Fruit fly (Drosophila melanogaster) whole organism, embryonic: ENCODE results near the gene Rpn1.

Source experiments
- Atf6 ChIP-seq: fragments of 200-800 bp; sonication (Bioruptor generic); IDR thresholded peaks from 2 replicates; pipeline ENCODE4 v1.3.6; 2022; ENCODE audit warnings: missing biosample characterization, missing genetic modification characterization
- Blimp-1 ChIP-seq: fragments of 200-800 bp; sonication (Bioruptor generic); optimal IDR thresholded peaks from 3 replicates; lab custom pipeline; 2018; ENCODE audit warnings: missing biosample characterization, missing genetic modification characterization, mild to moderate bottlenecking, moderate library complexity, missing genetic modification reagents
- CG10366 ChIP-seq: fragments of 200-800 bp; sonication (Bioruptor generic); IDR thresholded peaks from 2 replicates; pipeline ENCODE4 v1.3.6; 2022; ENCODE audit warnings: missing biosample characterization, missing genetic modification characterization
- CG10543 ChIP-seq: fragments of 200-800 bp; sonication (Bioruptor generic); optimal IDR thresholded peaks from 3 replicates; lab custom pipeline; 2017; ENCODE audit warnings: missing biosample characterization, mild to moderate bottlenecking, missing genetic modification characterization, moderate library complexity
- CG11560 ChIP-seq: fragments of 200-800 bp; sonication (Bioruptor generic); IDR thresholded peaks from 3 replicates; pipeline ENCODE4 v1.3.6; 2022; ENCODE audit warnings: missing biosample characterization, missing genetic modification characterization
- CG12659 ChIP-seq: fragments of 200-800 bp; sonication (Bioruptor generic); optimal IDR thresholded peaks from 3 replicates; lab custom pipeline; 2017; ENCODE audit warnings: mild to moderate bottlenecking, missing biosample characterization, missing genetic modification reagents, missing genetic modification characterization
- CG15514 ChIP-seq: fragments of 200-800 bp; sonication (Bioruptor generic); optimal IDR thresholded peaks from 3 replicates; lab custom pipeline; 2017; ENCODE audit warnings: missing biosample characterization, missing genetic modification characterization, mild to moderate bottlenecking, moderate library complexity, missing genetic modification reagents
- CG16863 ChIP-seq: fragments of 200-800 bp; sonication (Bioruptor generic); optimal IDR thresholded peaks from 3 replicates; lab custom pipeline; 2016; ENCODE audit warnings: missing biosample characterization, missing genetic modification characterization
- CG17612 ChIP-seq: fragments of 200-800 bp; sonication (Bioruptor generic); IDR thresholded peaks from 2 replicates; pipeline ENCODE4 v1.3.6; 2022; ENCODE audit warnings: missing biosample characterization, missing genetic modification characterization
- CG1792 ChIP-seq: fragments of 200-800 bp; sonication (Bioruptor generic); optimal IDR thresholded peaks from 2 replicates; lab custom pipeline; 2016; ENCODE audit warnings: missing biosample characterization, missing genetic modification characterization
- CG18599 ChIP-seq: fragments of 200-800 bp; sonication (Bioruptor generic); optimal IDR thresholded peaks from 3 replicates; lab custom pipeline; 2017; ENCODE audit warnings: missing biosample characterization, missing genetic modification characterization, mild to moderate bottlenecking, moderate library complexity, missing genetic modification reagents
- CG2116 ChIP-seq: fragments of 200-800 bp; sonication (Bioruptor generic); optimal IDR thresholded peaks from 3 replicates; lab custom pipeline; 2018; ENCODE audit warnings: missing biosample characterization, mild to moderate bottlenecking, missing genetic modification characterization
- CG30403 ChIP-seq: fragments of 200-800 bp; sonication (Bioruptor generic); optimal IDR thresholded peaks from 3 replicates; lab custom pipeline; 2016; ENCODE audit warnings: missing biosample characterization, missing genetic modification characterization
- CG30431 ChIP-seq: fragments of 200-800 bp; sonication (Bioruptor generic); optimal IDR thresholded peaks from 2 replicates; lab custom pipeline; 2017; ENCODE audit warnings: missing biosample characterization, missing genetic modification characterization
- CG3163 ChIP-seq: fragments of 200-800 bp; sonication (Bioruptor generic); optimal IDR thresholded peaks from 3 replicates; lab custom pipeline; 2016; ENCODE audit warnings: missing biosample characterization, missing genetic modification characterization
- CG7271 ChIP-seq: fragments of 200-800 bp; sonication (Bioruptor generic); optimal IDR thresholded peaks from 2 replicates; lab custom pipeline; 2018; ENCODE audit warnings: missing biosample characterization, mild to moderate bottlenecking, missing genetic modification characterization, moderate library complexity
- CG7556 ChIP-seq: fragments of 200-800 bp; sonication (Bioruptor generic); optimal IDR thresholded peaks from 2 replicates; lab custom pipeline; 2017; ENCODE audit warnings: missing biosample characterization, mild to moderate bottlenecking, missing genetic modification characterization
- CG8359 ChIP-seq: fragments of 200-800 bp; sonication (Bioruptor generic); optimal IDR thresholded peaks from 2 replicates; lab custom pipeline; 2017; ENCODE audit warnings: missing biosample characterization, mild to moderate bottlenecking, missing genetic modification characterization, borderline replicate concordance
- CG8924 ChIP-seq: fragments of 200-800 bp; optimal IDR thresholded peaks from 3 replicates; lab custom pipeline; 2019; ENCODE audit warnings: missing biosample characterization, mild to moderate bottlenecking, missing genetic modification characterization, moderate library complexity
- Camta ChIP-seq: fragments of 200-800 bp; sonication (Bioruptor generic); optimal IDR thresholded peaks from 2 replicates; lab custom pipeline; 2016; ENCODE audit warnings: missing biosample characterization, missing genetic modification characterization
- Chrac-16 ChIP-seq: fragments of 200-800 bp; sonication (Bioruptor generic); optimal IDR thresholded peaks from 3 replicates; lab custom pipeline; 2016; ENCODE audit warnings: missing biosample characterization, missing genetic modification characterization
- CkIIα-i1 ChIP-seq: fragments of 200-800 bp; sonication (Bioruptor generic); IDR thresholded peaks from 2 replicates; pipeline ENCODE4 v1.3.6; 2022; ENCODE audit warnings: missing biosample characterization, missing genetic modification characterization
- CoRest ChIP-seq: fragments of 200-800 bp; sonication (Bioruptor generic); optimal IDR thresholded peaks from 3 replicates; lab custom pipeline; 2018; ENCODE audit warnings: missing biosample characterization, mild to moderate bottlenecking, missing genetic modification characterization, moderate library complexity
- Dp ChIP-seq: fragments of 200-800 bp; sonication (Bioruptor generic); optimal IDR thresholded peaks from 2 replicates; lab custom pipeline; 2018; ENCODE audit warnings: missing biosample characterization, mild to moderate bottlenecking, missing genetic modification characterization, moderate library complexity
- Meics ChIP-seq: fragments of 200-800 bp; sonication (Bioruptor generic); optimal IDR thresholded peaks from 2 replicates; lab custom pipeline; 2017; ENCODE audit warnings: missing biosample characterization, mild to moderate bottlenecking, missing genetic modification characterization
- Taf1 ChIP-seq: fragments of 200-800 bp; sonication (Bioruptor generic); IDR thresholded peaks from 2 replicates; pipeline ENCODE4 v1.3.6; 2022; ENCODE audit warnings: missing biosample characterization, missing genetic modification characterization
- Usf ChIP-seq: fragments of 200-800 bp; sonication (Bioruptor generic); optimal IDR thresholded peaks from 2 replicates; lab custom pipeline; 2017; ENCODE audit warnings: missing genotype, missing biosample characterization, missing genetic modification characterization
- abd-A ChIP-seq: fragments of 200-800 bp; sonication (Bioruptor generic); optimal IDR thresholded peaks from 3 replicates; lab custom pipeline; 2019; ENCODE audit warnings: missing biosample characterization, mild to moderate bottlenecking, missing genetic modification characterization, moderate library complexity
- ap ChIP-seq: fragments of 200-800 bp; sonication (Bioruptor generic); IDR thresholded peaks from 2 replicates; pipeline ENCODE4 v1.3.6; 2022; ENCODE audit warnings: missing biosample characterization, missing genetic modification characterization
- ato ChIP-seq: fragments of 200-800 bp; sonication (Bioruptor generic); IDR thresholded peaks from 2 replicates; pipeline ENCODE4 v1.3.6; 2022; ENCODE audit warnings: missing biosample characterization, missing genetic modification characterization; ENCODE audit not compliant: partially characterized antibody
- bbx ChIP-seq: fragments of 200-800 bp; sonication (Bioruptor generic); IDR thresholded peaks from 2 replicates; pipeline ENCODE4 v1.3.6; 2022; ENCODE audit warnings: missing biosample characterization, missing genetic modification characterization; ENCODE audit not compliant: partially characterized antibody
- bsh ChIP-seq, 2 experiments: fragments of 200-800 bp; sonication (Bioruptor generic); optimal IDR thresholded peaks; 2 replicates each; lab custom pipeline; 2017 to 2018; ENCODE audit warnings: mild to moderate bottlenecking in 2 of 2, missing biosample characterization in 2 of 2, missing genetic modification characterization in 2 of 2, moderate library complexity in 1 of 2
- cg ChIP-seq: fragments of 200-800 bp; sonication (Bioruptor generic); optimal IDR thresholded peaks from 3 replicates; lab custom pipeline; 2019; ENCODE audit warnings: missing biosample characterization, mild to moderate bottlenecking, missing genetic modification characterization, moderate library complexity
- chif ChIP-seq, 2 experiments: fragments of 200-800 bp; sonication (Bioruptor generic); optimal IDR thresholded peaks; 3 replicates each; lab custom pipeline; 2016; ENCODE audit warnings: missing biosample characterization in 2 of 2, missing genetic modification characterization in 2 of 2
- chinmo ChIP-seq: fragments of 200-800 bp; sonication (Bioruptor generic); IDR thresholded peaks from 4 replicates; pipeline ENCODE4 v1.3.6; 2022; ENCODE audit warnings: missing biosample characterization, missing genetic modification characterization; ENCODE audit not compliant: partially characterized antibody
- ci ChIP-seq: fragments of 200-800 bp; sonication (Bioruptor generic); IDR thresholded peaks from 3 replicates; pipeline ENCODE4 v1.3.6; 2022; ENCODE audit warnings: missing biosample characterization, missing genetic modification characterization
- disco-r ChIP-seq: fragments of 200-800 bp; sonication (Bioruptor generic); optimal IDR thresholded peaks from 2 replicates; lab custom pipeline; 2016; ENCODE audit warnings: missing biosample characterization, missing genetic modification characterization
- emc ChIP-seq: fragments of 200-800 bp; sonication (Bioruptor generic); optimal IDR thresholded peaks from 2 replicates; lab custom pipeline; 2016; ENCODE audit warnings: missing biosample characterization, missing genetic modification characterization
- hkb ChIP-seq, 2 experiments: fragments of 200-800 bp in 1 of 2; fragments of >200 bp in 1 of 2; sonication (Bioruptor generic) in 1 of 2; IDR thresholded peaks in 1 of 2; optimal IDR thresholded peaks in 1 of 2; 2 replicates each; pipeline versions ENCODE4 v1.3.6 to Lab custom; 2017 to 2022; ENCODE audit warnings: missing biosample characterization in 1 of 2, missing genetic modification characterization in 1 of 2
- jing ChIP-seq: fragments of 200-800 bp; sonication (Bioruptor generic); optimal IDR thresholded peaks from 2 replicates; lab custom pipeline; 2018; ENCODE audit warnings: missing biosample characterization, mild to moderate bottlenecking, missing genetic modification characterization
- kay ChIP-seq: fragments of 200-800 bp; sonication (Bioruptor generic); optimal IDR thresholded peaks from 2 replicates; lab custom pipeline; 2016; ENCODE audit warnings: missing biosample characterization, missing genetic modification characterization
- lab ChIP-seq: fragments of 200-800 bp; sonication (Bioruptor generic); optimal IDR thresholded peaks from 3 replicates; lab custom pipeline; 2017; ENCODE audit warnings: missing biosample characterization, missing genetic modification characterization, mild to moderate bottlenecking, moderate library complexity, missing genetic modification reagents
- mam ChIP-seq: fragments of 200-800 bp; sonication (Bioruptor generic); optimal IDR thresholded peaks from 3 replicates; lab custom pipeline; 2016; ENCODE audit warnings: missing biosample characterization, missing genetic modification characterization
- pros ChIP-seq: fragments of 200-800 bp; sonication (Bioruptor generic); optimal IDR thresholded peaks from 3 replicates; lab custom pipeline; 2019; ENCODE audit warnings: missing biosample characterization, mild to moderate bottlenecking, missing genetic modification characterization, moderate library complexity
- rib ChIP-seq: fragments of 200-800 bp; sonication (Bioruptor generic); IDR thresholded peaks from 2 replicates; pipeline ENCODE4 v1.3.6; 2022; ENCODE audit warnings: missing biosample characterization, missing genetic modification characterization
- ssp ChIP-seq: fragments of 200-800 bp; sonication (Bioruptor generic); IDR thresholded peaks from 2 replicates; pipeline ENCODE4 v1.3.6; 2022; ENCODE audit warnings: missing biosample characterization, missing genetic modification characterization
- sug ChIP-seq: fragments of 200-800 bp; optimal IDR thresholded peaks from 2 replicates; lab custom pipeline; 2019; ENCODE audit warnings: missing biosample characterization, mild to moderate bottlenecking, missing genetic modification characterization, moderate library complexity
- twi ChIP-seq: fragments of 200-800 bp; optimal IDR thresholded peaks from 2 replicates; lab custom pipeline; 2019; ENCODE audit warnings: missing biosample characterization, mild to moderate bottlenecking, missing genetic modification characterization, moderate library complexity
- wdn ChIP-seq: fragments of 200-800 bp; sonication (Bioruptor generic); IDR thresholded peaks from 2 replicates; pipeline ENCODE4 v1.3.6; 2022; ENCODE audit warnings: missing biosample characterization, missing genetic modification characterization

The Rpn1 gene

DNA sequence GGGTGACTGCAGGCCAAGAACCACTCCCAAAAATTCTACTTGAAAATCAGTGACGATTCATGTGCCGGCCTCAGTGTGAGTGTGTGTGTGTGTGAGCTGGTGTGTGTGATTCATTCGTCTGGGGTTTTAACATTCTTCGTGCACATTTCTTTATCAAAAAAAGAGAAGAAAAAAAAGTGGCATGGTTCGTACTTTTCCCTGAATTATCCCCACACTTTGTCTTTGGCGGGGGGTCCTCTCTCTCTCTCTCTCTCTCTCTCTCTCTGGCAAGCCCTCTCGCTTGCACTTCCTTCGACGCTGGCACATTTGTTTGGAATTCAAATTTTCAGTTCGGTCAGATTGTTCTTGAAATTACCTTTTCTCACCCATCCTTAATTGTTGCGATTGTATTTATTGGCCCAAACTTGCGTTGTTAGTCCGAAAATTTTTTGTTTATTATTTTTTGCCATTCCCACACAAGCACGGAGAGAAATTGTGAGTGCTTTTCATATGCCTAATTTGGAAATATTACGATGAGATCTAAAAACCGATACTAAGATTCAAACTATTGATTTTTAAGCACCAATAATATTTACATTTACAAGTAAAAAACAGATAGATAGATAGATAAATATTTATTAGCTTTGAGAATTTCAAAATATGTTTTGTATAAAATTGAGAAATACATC, 14.3 kb downstream of the Rpn1 start (continued):
- TF ChIP-seq CG18599 (GFP tag; lab: Kevin White, UChicago) (peak; percentile 20), CG10366 (GFP tag; lab: Robert Waterston, UW) (no peak), emc (no peak), twi (no peak), Dp (no peak), Usf (GFP tag; lab: Kevin White, UChicago) (no peak), CG2116 (no peak), CG30431 (no peak), sug (tag; lab: Kevin White, UChicago) (peak; percentile 93), CG11560 (tag; lab: Robert Waterston, UW) (no peak), chinmo (GFP tag; lab: Robert Waterston, UW) (peak; percentile 74; the same call in 1 of the 4 replicates), rib (0 out of 2 replicates have a peak, but pooled peaks have one; percentile 12), CkIIα-i1 (GFP tag; lab: Robert Waterston, UW) (no peak), ap (no peak), pros (GFP tag; lab: Kevin White, UChicago) (peak; percentile 3), CG12659 (no peak), CG1792 (GFP tag; lab: Kevin White, UChicago) (no peak), disco-r (GFP tag; lab: Kevin White, UChicago) (no peak), Camta (GFP tag; lab: Kevin White, UChicago) (no peak), mam (GFP tag; lab: Kevin White, UChicago) (no peak), cg (GFP tag; lab: Kevin White, UChicago) (peak; percentile 77), CG8924 (tag; lab: Kevin White, UChicago) (no peak), bsh (GFP tag; optimal IDR thresholded peaks at IDR 0.05; lab: Kevin White, UChicago) (peak in 1 of 2 experiments; percentile 11), Atf6 (GFP tag; lab: Robert Waterston, UW) (0 out of 2 replicates have a peak, but pooled peaks have one; percentile 15), abd-A (tag; lab: Kevin White, UChicago) (no peak), hkb (optimal IDR thresholded peaks at IDR 0.05; lab: Kevin White, UChicago) (no peak), hkb (GFP tag; IDR thresholded peaks at IDR 0.05; lab: Robert Waterston, UW) (no peak), ci (no peak), CG17612 (GFP tag; lab: Robert Waterston, UW) (no peak), ssp (GFP tag; lab: Robert Waterston, UW) (no peak), bbx (no peak), CG10543 (GFP tag; lab: Kevin White, UChicago) (no peak), CG16863 (GFP tag; lab: Kevin White, UChicago) (no peak), CG15514 (GFP tag; lab: Kevin White, UChicago) (peak; percentile 7), Chrac-16 (GFP tag; lab: Kevin White, UChicago) (no peak), wdn (GFP tag; lab: Robert Waterston, UW) (no peak), lab (GFP tag; lab: Kevin White, UChicago) (peak; percentile 11), chif (GFP tag; optimal IDR thresholded peaks at IDR 0.05; lab: Kevin White, UChicago) (no peak), CG7271 (tag; lab: Kevin White, UChicago) (no peak), CG30403 (peak; percentile 40), CG8359 (no peak), kay (no peak), CG3163 (GFP tag; lab: Kevin White, UChicago) (no peak), CoRest (peak; percentile 34), Taf1 (GFP tag; lab: Robert Waterston, UW) (no peak), CG7556 (GFP tag; lab: Kevin White, UChicago) (peak; percentile 34), Blimp-1 (peak; percentile 28), ato (GFP tag; lab: Robert Waterston, UW) (no peak), jing (GFP tag; lab: Kevin White, UChicago) (no peak), Meics (GFP tag; lab: Kevin White, UChicago) (peak; percentile 10)
